Worm (Caenorhabditis elegans) whole organism, L4 larva: ENCODE data around the gene F53G2.2.

Experiments
- fkh-10 ChIP-seq: fragments of 150-350 bp; optimal IDR thresholded peaks from 2 replicates; lab custom pipeline; 2014; ENCODE audit warnings: missing biosample characterization, missing genetic modification reagents, missing genetic modification characterization
- lin-29 ChIP-seq: fragments of 200-800 bp; sonication (Bioruptor generic); IDR thresholded peaks from 2 replicates; pipeline ENCODE4 v1.3.6; 2022; ENCODE audit warnings: missing genetic modification reagents, missing genetic modification characterization, missing compliant biosample characterization
- mes-2 ChIP-seq: sonication (generic microtip); optimal IDR thresholded peaks from 2 replicates; lab custom pipeline; 2016; ENCODE audit warnings: missing genotype, mild to moderate bottlenecking, missing genetic modification characterization, missing compliant biosample characterization; ENCODE audit not compliant: poor library complexity, severe bottlenecking
- nhr-48 ChIP-seq: sonication (generic microtip); optimal IDR thresholded peaks from 2 replicates; lab custom pipeline; 2016; ENCODE audit warnings: mild to moderate bottlenecking, missing genetic modification characterization, missing compliant biosample characterization
- pha-4 ChIP-seq, 2 experiments: fragments of 150-350 bp in 1 of 2; fragments of 200-800 bp in 1 of 2; sonication (Bioruptor generic) in 1 of 2; IDR thresholded peaks in 1 of 2; optimal IDR thresholded peaks in 1 of 2; 2 replicates each; pipeline versions ENCODE4 v1.3.6 to Lab custom; 2014 to 2022; ENCODE audit warnings: missing genetic modification characterization in 2 of 2, missing genetic modification reagents in 2 of 2, missing biosample characterization in 1 of 2, missing compliant biosample characterization in 1 of 2

ce11 chrII:2488386-2488785 is 6.7 kb downstream of the F53G2.2 start, which contains the start of gene F53G2.1:
- TF ChIP-seq mes-2 (tag; lab: Kevin White, UChicago) (no peak), fkh-10 (GFP tag; lab: Kevin White, UChicago) (no peak), nhr-48 (tag; lab: Kevin White, UChicago) (no peak), lin-29 (GFP tag; lab: Robert Waterston, UW) (no peak), pha-4 (GFP tag; IDR thresholded peaks at IDR 0.05; lab: Robert Waterston, UW) (no peak), pha-4 (tag; optimal IDR thresholded peaks at IDR 0.05; lab: Kevin White, UChicago) (no peak)
